Fruit fly (Drosophila melanogaster) whole organism, prepupa: ENCODE data around the gene CG43935.

Source experiments
- CG10669 ChIP-seq: fragments of 200-800 bp; sonication (Bioruptor generic); optimal IDR thresholded peaks from 3 replicates; lab custom pipeline; 2018; ENCODE audit warnings: missing biosample characterization, mild to moderate bottlenecking, missing genetic modification characterization, moderate library complexity
- CG11762 ChIP-seq: fragments of 200-800 bp; sonication (Bioruptor generic); optimal IDR thresholded peaks from 3 replicates; lab custom pipeline; 2016; ENCODE audit warnings: missing biosample characterization, missing genetic modification characterization; ENCODE audit not compliant: insufficient read depth
- CG11902 ChIP-seq: fragments of 200-800 bp; sonication (Bioruptor generic); optimal IDR thresholded peaks from 3 replicates; lab custom pipeline; 2016; ENCODE audit warnings: missing biosample characterization, missing genetic modification characterization
- CG6163 ChIP-seq: fragments of 200-800 bp; sonication (Bioruptor generic); IDR thresholded peaks from 3 replicates; pipeline ENCODE4 v1.3.6; 2022; ENCODE audit warnings: missing biosample characterization, missing genetic modification characterization
- CG7368 ChIP-seq: fragments of 200-800 bp; sonication (Bioruptor generic); optimal IDR thresholded peaks from 3 replicates; lab custom pipeline; 2016; ENCODE audit warnings: missing biosample characterization, missing genetic modification characterization
- CG8632 ChIP-seq: fragments of 200-800 bp; sonication (Bioruptor generic); optimal IDR thresholded peaks from 3 replicates; lab custom pipeline; 2016; ENCODE audit warnings: missing biosample characterization, missing genetic modification characterization
- CG9139 ChIP-seq: fragments of 200-800 bp; sonication (Bioruptor generic); optimal IDR thresholded peaks from 3 replicates; lab custom pipeline; 2017; ENCODE audit warnings: missing biosample characterization, mild to moderate bottlenecking, missing genetic modification characterization
- Ets21C ChIP-seq: fragments of 200-800 bp; sonication (Bioruptor generic); optimal IDR thresholded peaks from 3 replicates; lab custom pipeline; 2016; ENCODE audit warnings: missing biosample characterization, missing genetic modification characterization
- Met ChIP-seq: fragments of 200-800 bp; sonication (Bioruptor generic); optimal IDR thresholded peaks from 3 replicates; lab custom pipeline; 2016; ENCODE audit warnings: missing biosample characterization, missing genetic modification characterization
- OdsH ChIP-seq: fragments of 200-800 bp; sonication (Bioruptor generic); optimal IDR thresholded peaks from 3 replicates; lab custom pipeline; 2016; ENCODE audit warnings: missing biosample characterization, missing genetic modification characterization
- Smox ChIP-seq: fragments of 200-800 bp; sonication (Bioruptor generic); optimal IDR thresholded peaks from 3 replicates; lab custom pipeline; 2016; ENCODE audit warnings: missing biosample characterization, missing genetic modification characterization
- dac ChIP-seq: fragments of 200-800 bp; sonication (Bioruptor generic); optimal IDR thresholded peaks from 2 replicates; lab custom pipeline; 2017; ENCODE audit warnings: missing biosample characterization, mild to moderate bottlenecking, missing genetic modification characterization
- eg ChIP-seq: fragments of 200-800 bp; sonication (Bioruptor generic); IDR thresholded peaks from 3 replicates; pipeline ENCODE4 v1.3.6; 2022; ENCODE audit warnings: missing biosample characterization, missing genetic modification characterization
- lz ChIP-seq: fragments of 200-800 bp; sonication (Bioruptor generic); optimal IDR thresholded peaks from 3 replicates; lab custom pipeline; 2016; ENCODE audit warnings: missing biosample characterization, missing genetic modification characterization
- salr ChIP-seq, 2 experiments: fragments of 200-800 bp; sonication (Bioruptor generic); optimal IDR thresholded peaks; 3 replicates each; lab custom pipeline; 2016 to 2018; ENCODE audit warnings: missing biosample characterization in 2 of 2, missing genetic modification characterization in 2 of 2, mild to moderate bottlenecking in 1 of 2
- ss ChIP-seq, 2 experiments: fragments of 200-800 bp; sonication (Bioruptor generic); optimal IDR thresholded peaks; 2 replicates in 1 of 2; 3 replicates in 1 of 2; lab custom pipeline; 2017 to 2018; ENCODE audit warnings: mild to moderate bottlenecking in 2 of 2, missing biosample characterization in 2 of 2, missing genetic modification characterization in 2 of 2, moderate library complexity in 1 of 2
- svp ChIP-seq: fragments of 200-800 bp; sonication (Bioruptor generic); peaks from one replicate; lab custom pipeline; 2016; ENCODE audit warnings: missing biosample characterization, missing genetic modification characterization
- vri ChIP-seq: fragments of 200-800 bp; sonication (Bioruptor generic); optimal IDR thresholded peaks from 3 replicates; lab custom pipeline; 2016; ENCODE audit warnings: missing biosample characterization, mild to moderate bottlenecking, missing genetic modification characterization

Gene CG43935

DNA sequence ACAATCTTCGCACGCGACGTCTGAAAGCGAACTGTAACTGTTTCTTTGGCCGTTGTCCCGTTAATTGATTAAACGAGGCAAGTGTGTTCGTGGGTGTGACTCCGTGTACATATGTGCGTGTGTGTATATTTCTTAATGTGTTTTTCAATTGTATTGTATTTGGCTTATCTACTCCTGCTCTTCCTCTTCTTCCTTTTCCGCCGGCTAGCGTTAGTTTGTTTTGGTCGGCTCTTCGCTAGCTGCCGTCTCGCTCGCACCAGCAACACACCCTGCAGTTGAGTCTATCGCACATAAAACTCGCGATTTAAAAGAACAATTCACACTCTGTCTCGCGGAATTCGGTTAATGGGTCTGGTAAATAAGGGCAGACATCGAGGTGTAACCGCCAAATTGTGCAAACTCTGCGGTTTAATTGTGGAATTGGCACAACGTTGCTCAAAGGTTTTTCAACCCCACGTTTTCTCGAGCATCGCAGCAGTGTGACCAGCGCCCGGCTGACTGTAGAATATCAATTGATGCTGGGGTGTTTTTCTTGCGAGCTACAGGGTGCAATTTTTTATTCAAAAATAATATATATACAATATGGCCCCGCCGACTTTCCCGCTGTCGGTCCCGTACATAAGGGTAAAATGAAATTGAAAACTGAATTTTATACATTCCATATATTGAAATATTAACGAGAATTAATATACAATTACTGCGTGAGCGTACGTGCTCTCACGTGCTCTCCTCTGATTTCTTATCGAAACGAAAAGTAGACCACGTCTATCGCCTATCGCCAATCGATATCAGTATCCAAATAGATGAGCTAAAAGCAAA lies 46.8 kb downstream of the CG43935 start, which contains the start of the genes gb and CG5815 (continued):
- TF ChIP-seq Ets21C, result peak; percentile 82
- no peak for TF ChIP-seq Smox
- TF ChIP-seq CG6163 (GFP tag; lab: Robert Waterston, UW), result peak; percentile 92
- peak; percentile 92 for TF ChIP-seq OdsH (GFP tag; lab: Kevin White, UChicago)
- peak in 1 of 2 experiments; percentile 79 for TF ChIP-seq salr (GFP tag; optimal IDR thresholded peaks at IDR 0.05; lab: Kevin White, UChicago)
- peak; percentile 82 for TF ChIP-seq CG8632 (GFP tag; lab: Kevin White, UChicago)
- no peak for TF ChIP-seq CG10669 (GFP tag; lab: Kevin White, UChicago)
- no peak for TF ChIP-seq Met
- TF ChIP-seq CG7368, result peak; percentile 71
- no peak for TF ChIP-seq CG9139 (GFP tag; lab: Kevin White, UChicago)
- TF ChIP-seq lz (GFP tag; lab: Kevin White, UChicago), result peak; percentile 92
- TF ChIP-seq vri (GFP tag; lab: Kevin White, UChicago), result peak; percentile 31
- TF ChIP-seq eg (GFP tag; lab: Robert Waterston, UW), result peak; percentile 94
- peak; percentile 97 for TF ChIP-seq svp
- no peak for TF ChIP-seq ss (GFP tag; optimal IDR thresholded peaks at IDR 0.05; lab: Kevin White, UChicago)
- peak; percentile 75 for TF ChIP-seq CG11902
- peak; percentile 64 for TF ChIP-seq CG11762 (GFP tag; lab: Kevin White, UChicago)
- peak; percentile 80 for TF ChIP-seq dac (GFP tag; lab: Kevin White, UChicago)
